Worm (Caenorhabditis elegans) whole organism, L4/young adult: ENCODE data around the gene K08D10.10.
"Not testable (repeated sequence)": the region's sequence is repeated elsewhere in the genome, so short reads cannot be mapped to it uniquely, and the experiment has no call there.

ENCODE experiments used
- W03F9.2 ChIP-seq: fragments of 150-350 bp; optimal IDR thresholded peaks from 2 replicates; lab custom pipeline; 2014; ENCODE audit warnings: missing biosample characterization, missing genetic modification characterization
- dao-5 ChIP-seq: sonication (generic microtip); optimal IDR thresholded peaks from 2 replicates; lab custom pipeline; 2016; ENCODE audit warnings: missing genotype, missing genetic modification characterization, moderate library complexity, missing compliant biosample characterization
- him-1 ChIP-seq: sonication (generic microtip); optimal IDR thresholded peaks from 2 replicates; lab custom pipeline; 2016; ENCODE audit warnings: missing genotype, missing genetic modification reagents, missing genetic modification characterization, missing compliant biosample characterization

K08D10.10 gene

ce11 chrIV:4141311-4141710 lies 10.7 kb upstream of the K08D10.10 start, which contains the start of gene F49F1.11:
F49F1.11 (minus strand) TSS chrIV:4141411.
- TF ChIP-seq W03F9.2 (tag; lab: Kevin White, UChicago) (no peak), him-1 (tag; lab: Kevin White, UChicago) (no peak), dao-5 (tag; lab: Kevin White, UChicago) (no peak)

- TF ChIP-seq W03F9.2, him-1, dao-5 (tag; lab: Kevin White, UChicago): not testable (repeated sequence)
Observed at ce11 chrIV:4142986-4143385, 9.0 kb upstream of the K08D10.10 start, which contains the start of gene F49F1.12. F49F1.12 (minus strand) TSS chrIV:4143086.

- TF ChIP-seq him-1 (tag; lab: Kevin White, UChicago) (no peak), dao-5 (tag; lab: Kevin White, UChicago) (no peak), W03F9.2 (tag; lab: Kevin White, UChicago) (no peak)
Observed at ce11 chrIV:4144784-4145183, 7.3 kb upstream of the K08D10.10 start, which contains the start of gene R07C12.3. R07C12.3 (plus strand) TSS chrIV:4145084.

ce11 chrIV:4147891-4148290 lies 4.1 kb upstream of the K08D10.10 start:
- TF ChIP-seq him-1 (tag; lab: Kevin White, UChicago): no peak
- no peak for TF ChIP-seq W03F9.2 (tag; lab: Kevin White, UChicago)
- TF ChIP-seq dao-5 (tag; lab: Kevin White, UChicago): no peak

ce11 chrIV:4150138-4150537 lies 1.9 kb upstream of the K08D10.10 start:
- no peak for TF ChIP-seq W03F9.2 (tag; lab: Kevin White, UChicago)
- TF ChIP-seq him-1 (tag; lab: Kevin White, UChicago): no peak
- no peak for TF ChIP-seq dao-5 (tag; lab: Kevin White, UChicago)

- no peak for TF ChIP-seq dao-5 (tag; lab: Kevin White, UChicago)
- no peak for TF ChIP-seq W03F9.2 (tag; lab: Kevin White, UChicago)
- TF ChIP-seq him-1 (tag; lab: Kevin White, UChicago): no peak
Observed at ce11 chrIV:4154641-4155040, 2.6 kb downstream of the K08D10.10 start, which contains the start of gene K08D10.14. K08D10.14 (plus strand) TSS chrIV:4154941.

- TF ChIP-seq dao-5 (tag; lab: Kevin White, UChicago) (no peak), W03F9.2 (tag; lab: Kevin White, UChicago) (no peak), him-1 (tag; lab: Kevin White, UChicago) (no peak)
Observed at ce11 chrIV:4162121-4162520, 10.1 kb downstream of the K08D10.10 start, which contains the start of gene scrm-5. scrm-5 (plus strand) TSS chrIV:4162421.

- TF ChIP-seq him-1 (tag; lab: Kevin White, UChicago): no peak
- no peak for TF ChIP-seq W03F9.2 (tag; lab: Kevin White, UChicago)
- no peak for TF ChIP-seq dao-5 (tag; lab: Kevin White, UChicago)
Observed at ce11 chrIV:4164392-4164791, 12.4 kb downstream of the K08D10.10 start, which contains the start of gene scrm-8. scrm-8 (plus strand) TSS chrIV:4164692.

ce11 chrIV:4167296-4167695 lies 15.3 kb downstream of the K08D10.10 start:
- TF ChIP-seq W03F9.2 (tag; lab: Kevin White, UChicago) (no peak), him-1 (tag; lab: Kevin White, UChicago) (no peak), dao-5 (tag; lab: Kevin White, UChicago) (no peak)

ce11 chrIV:4171531-4172163 lies 19.6 kb downstream of the K08D10.10 start, which contains the start of the genes K08D10.13 and rnp-2:
K08D10.13 (minus strand) TSS chrIV:4171581.
rnp-2 (plus strand) TSS chrIV:4172076.
- TF ChIP-seq W03F9.2 (tag; lab: Kevin White, UChicago) (peak; percentile 64), him-1 (tag; lab: Kevin White, UChicago) (no peak)

ce11 chrIV:4172242-4172641 lies 20.2 kb downstream of the K08D10.10 start:
- TF ChIP-seq him-1 (tag; lab: Kevin White, UChicago) (no peak), W03F9.2 (tag; lab: Kevin White, UChicago) (no peak), dao-5 (tag; lab: Kevin White, UChicago) (no peak)

- TF ChIP-seq him-1 (tag; lab: Kevin White, UChicago) (no peak), dao-5 (tag; lab: Kevin White, UChicago) (no peak), W03F9.2 (tag; lab: Kevin White, UChicago) (no peak)
Observed at ce11 chrIV:4173789-4174188, 21.8 kb downstream of the K08D10.10 start, which contains the start of gene rnp-3. rnp-3 (plus strand) TSS chrIV:4174089.

ce11 chrIV:4176088-4176487 lies 24.1 kb downstream of the K08D10.10 start, which contains the start of gene dnj-15:
dnj-15 (plus strand) TSS chrIV:4176388.
- TF ChIP-seq W03F9.2 (tag; lab: Kevin White, UChicago) (no peak), dao-5 (tag; lab: Kevin White, UChicago) (no peak), him-1 (tag; lab: Kevin White, UChicago) (no peak)
